Fruit fly (Drosophila melanogaster) whole organism, adult: ENCODE measurements around the gene MED14.

Experiments used
- CG11617 ChIP-seq: fragments of 200-800 bp; sonication (Bioruptor generic); optimal IDR thresholded peaks from 2 replicates; lab custom pipeline; 2017; ENCODE audit warnings: mild to moderate bottlenecking, missing biosample characterization, missing genetic modification reagents, missing genetic modification characterization
- CG12768 ChIP-seq: fragments of 200-800 bp; sonication (Bioruptor generic); optimal IDR thresholded peaks from 2 replicates; lab custom pipeline; 2017; ENCODE audit warnings: missing biosample characterization, missing genetic modification characterization, mild to moderate bottlenecking, moderate library complexity, missing genetic modification reagents
- CG14711 ChIP-seq: fragments of 200-800 bp; sonication (Bioruptor generic); optimal IDR thresholded peaks from 2 replicates; lab custom pipeline; 2018; ENCODE audit warnings: missing biosample characterization, mild to moderate bottlenecking, missing genetic modification characterization, moderate library complexity
- CG1620 ChIP-seq: fragments of 200-800 bp; sonication (Bioruptor generic); optimal IDR thresholded peaks from 2 replicates; lab custom pipeline; 2016; ENCODE audit warnings: missing biosample characterization, missing genetic modification characterization
- CG33017 ChIP-seq: fragments of 200-800 bp; sonication (Bioruptor generic); optimal IDR thresholded peaks from 2 replicates; lab custom pipeline; 2018; ENCODE audit warnings: missing biosample characterization, mild to moderate bottlenecking, missing genetic modification characterization, moderate library complexity
- CG5204 ChIP-seq: fragments of 200-800 bp; sonication (Bioruptor generic); optimal IDR thresholded peaks from 2 replicates; lab custom pipeline; 2016; ENCODE audit warnings: missing biosample characterization, missing genetic modification characterization
- CG7045 ChIP-seq: fragments of 200-800 bp; sonication (Bioruptor generic); optimal IDR thresholded peaks from 2 replicates; lab custom pipeline; 2017; ENCODE audit warnings: missing biosample characterization, mild to moderate bottlenecking, missing genetic modification characterization
- CG7101 ChIP-seq: fragments of 200-800 bp; sonication (Bioruptor generic); optimal IDR thresholded peaks from 2 replicates; lab custom pipeline; 2018; ENCODE audit warnings: missing biosample characterization, mild to moderate bottlenecking, missing genetic modification characterization, moderate library complexity
- Clk ChIP-seq: fragments of 200-800 bp; sonication (Bioruptor generic); optimal IDR thresholded peaks from 2 replicates; lab custom pipeline; 2017; ENCODE audit warnings: missing biosample characterization, missing genetic modification characterization
- Crg-1 ChIP-seq: fragments of 200-800 bp; sonication (Bioruptor generic); optimal IDR thresholded peaks from 2 replicates; lab custom pipeline; 2016; ENCODE audit warnings: missing biosample characterization, missing genetic modification characterization
- Hr96 ChIP-seq: fragments of 200-800 bp; sonication (Bioruptor generic); optimal IDR thresholded peaks from 2 replicates; lab custom pipeline; 2016; ENCODE audit warnings: missing biosample characterization, missing genetic modification characterization
- Mnt ChIP-seq: fragments of 200-800 bp; sonication (Bioruptor generic); optimal IDR thresholded peaks from 2 replicates; lab custom pipeline; 2016; ENCODE audit warnings: missing biosample characterization, mild to moderate bottlenecking, missing genetic modification characterization
- bab1 ChIP-seq: fragments of 200-800 bp; sonication (Bioruptor generic); optimal IDR thresholded peaks from 3 replicates; lab custom pipeline; 2019; ENCODE audit warnings: missing biosample characterization, mild to moderate bottlenecking, missing genetic modification characterization, moderate library complexity
- cic ChIP-seq: fragments of 200-800 bp; sonication (Bioruptor generic); optimal IDR thresholded peaks from 2 replicates; lab custom pipeline; 2017; ENCODE audit warnings: missing biosample characterization, mild to moderate bottlenecking, missing genetic modification characterization, moderate library complexity
- cnc ChIP-seq, 2 experiments: fragments of >200 bp; optimal IDR thresholded peaks; 2 replicates each; lab custom pipeline; 2017
- kay ChIP-seq: fragments of 200-800 bp; sonication (Bioruptor generic); peaks from one replicate; lab custom pipeline; 2016; ENCODE audit warnings: missing biosample characterization, missing genetic modification characterization, borderline replicate concordance
- ovo ChIP-seq: fragments of 200-800 bp; sonication (Bioruptor generic); optimal IDR thresholded peaks from 2 replicates; lab custom pipeline; 2016; ENCODE audit warnings: missing biosample characterization, missing genetic modification characterization
- pad ChIP-seq: fragments of 200-800 bp; sonication (Bioruptor generic); optimal IDR thresholded peaks from 3 replicates; lab custom pipeline; 2017; ENCODE audit warnings: missing biosample characterization, missing genetic modification characterization, mild to moderate bottlenecking, moderate library complexity, missing genetic modification reagents
- tj ChIP-seq: fragments of 200-800 bp; sonication (Bioruptor generic); optimal IDR thresholded peaks from 3 replicates; lab custom pipeline; 2017; ENCODE audit warnings: missing biosample characterization, mild to moderate bottlenecking, missing genetic modification characterization, moderate library complexity
- toe ChIP-seq: fragments of 200-800 bp; sonication (Bioruptor generic); optimal IDR thresholded peaks from 2 replicates; lab custom pipeline; 2016; ENCODE audit warnings: missing biosample characterization, missing genetic modification characterization

Gene MED14

dm6 chr3L:615425-616046 lies 22.5 kb downstream of the MED14 start:
- no peak for TF ChIP-seq CG33017 (tag; lab: Kevin White, UChicago)
- no peak for TF ChIP-seq CG14711 (tag; lab: Kevin White, UChicago)
- peak; percentile 16 for TF ChIP-seq kay (GFP tag; lab: Kevin White, UChicago)

DNA sequence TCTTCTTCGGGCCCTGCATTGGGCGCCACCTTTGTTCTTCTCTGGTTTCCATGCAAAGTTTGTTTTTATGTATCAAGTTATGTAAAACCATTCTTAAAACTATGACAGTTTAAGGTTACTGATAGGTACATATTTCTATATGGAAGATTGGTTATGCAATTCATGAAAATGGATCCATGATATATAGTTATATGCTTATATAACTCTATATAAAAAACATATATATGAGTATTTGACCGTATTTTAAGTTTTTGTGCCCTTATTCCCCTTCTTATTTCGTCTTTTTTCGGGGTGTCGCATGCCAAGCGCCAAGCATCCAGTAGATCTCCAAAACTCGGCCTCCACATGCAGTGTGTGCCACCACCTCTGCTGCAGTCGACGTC lies 23.0 kb downstream of the MED14 start:
- no peak for TF ChIP-seq tj
- no peak for TF ChIP-seq bab1
- no peak for TF ChIP-seq pad (GFP tag; lab: Kevin White, UChicago)
- no peak for TF ChIP-seq toe (GFP tag; lab: Kevin White, UChicago)
- no peak for TF ChIP-seq CG7101
- no peak for TF ChIP-seq CG1620 (GFP tag; lab: Kevin White, UChicago)
- TF ChIP-seq CG7045 (GFP tag; lab: Kevin White, UChicago): no peak
- no peak for TF ChIP-seq cic (GFP tag; lab: Kevin White, UChicago)
- no peak for TF ChIP-seq Mnt (GFP tag; lab: Kevin White, UChicago)
- TF ChIP-seq Hr96 (GFP tag; lab: Kevin White, UChicago): no peak
- no peak for TF ChIP-seq kay (GFP tag; lab: Kevin White, UChicago)
- no peak for TF ChIP-seq Crg-1
- TF ChIP-seq CG11617 (GFP tag; lab: Kevin White, UChicago): no peak
- no peak for TF ChIP-seq CG33017 (tag; lab: Kevin White, UChicago)
- TF ChIP-seq CG5204 (GFP tag; lab: Kevin White, UChicago): no peak
- no peak for TF ChIP-seq ovo (GFP tag; lab: Kevin White, UChicago)
- no peak for TF ChIP-seq CG14711 (tag; lab: Kevin White, UChicago)
- no peak for TF ChIP-seq cnc (optimal IDR thresholded peaks at IDR 0.05; lab: Kevin White, UChicago)

DNA sequence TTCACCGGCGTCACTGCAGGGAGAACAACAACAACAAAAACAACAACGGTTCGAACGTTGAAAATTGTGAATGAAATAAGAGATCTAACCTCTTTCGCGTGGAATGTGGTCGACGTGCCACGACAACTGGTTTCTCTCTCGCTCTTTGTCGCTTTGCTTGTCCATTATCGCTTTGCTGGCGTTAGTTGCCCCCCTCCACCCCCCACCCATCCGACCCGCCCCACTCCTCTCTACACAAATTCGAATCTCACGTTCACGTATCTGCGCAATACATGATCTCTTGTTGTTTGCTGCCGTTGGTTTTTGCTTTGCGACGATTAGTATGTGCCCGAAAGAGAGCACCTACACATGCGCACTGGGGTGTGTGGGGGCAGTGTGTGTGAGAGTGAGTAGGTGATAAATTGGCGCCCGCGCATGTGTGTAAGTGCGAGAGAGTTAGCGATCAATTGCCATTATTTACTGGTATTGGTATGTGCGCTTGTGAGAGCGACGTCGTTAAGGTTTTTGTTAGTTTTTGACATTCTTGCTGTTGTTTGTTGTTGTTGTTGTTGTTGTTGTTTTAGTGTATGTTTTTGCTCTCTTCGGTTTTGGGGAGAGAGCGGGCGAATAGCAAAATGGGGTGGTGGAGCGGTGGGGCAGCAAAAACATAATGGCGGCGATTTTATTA lies 23.6 kb downstream of the MED14 start:
- TF ChIP-seq ovo (GFP tag; lab: Kevin White, UChicago) (peak; percentile 21), pad (GFP tag; lab: Kevin White, UChicago) (peak; percentile 56), tj (peak; percentile 94), cnc (optimal IDR thresholded peaks at IDR 0.05; lab: Kevin White, UChicago) (no peak), CG11617 (GFP tag; lab: Kevin White, UChicago) (peak; percentile 47), cic (GFP tag; lab: Kevin White, UChicago) (peak; percentile 97), Clk (GFP tag; lab: Kevin White, UChicago) (peak; percentile 92), CG5204 (GFP tag; lab: Kevin White, UChicago) (peak; percentile 16), CG7101 (peak; percentile 10), Hr96 (GFP tag; lab: Kevin White, UChicago) (no peak), CG1620 (GFP tag; lab: Kevin White, UChicago) (no peak), CG12768 (GFP tag; lab: Kevin White, UChicago) (peak; percentile 84), kay (GFP tag; lab: Kevin White, UChicago) (peak; percentile 95), CG14711 (tag; lab: Kevin White, UChicago) (peak; percentile 28), toe (GFP tag; lab: Kevin White, UChicago) (no peak), Crg-1 (peak; percentile 46), CG33017 (tag; lab: Kevin White, UChicago) (peak; percentile 11), Mnt (GFP tag; lab: Kevin White, UChicago) (peak; percentile 61), CG7045 (GFP tag; lab: Kevin White, UChicago) (peak; percentile 33), bab1 (peak; percentile 49)

DNA sequence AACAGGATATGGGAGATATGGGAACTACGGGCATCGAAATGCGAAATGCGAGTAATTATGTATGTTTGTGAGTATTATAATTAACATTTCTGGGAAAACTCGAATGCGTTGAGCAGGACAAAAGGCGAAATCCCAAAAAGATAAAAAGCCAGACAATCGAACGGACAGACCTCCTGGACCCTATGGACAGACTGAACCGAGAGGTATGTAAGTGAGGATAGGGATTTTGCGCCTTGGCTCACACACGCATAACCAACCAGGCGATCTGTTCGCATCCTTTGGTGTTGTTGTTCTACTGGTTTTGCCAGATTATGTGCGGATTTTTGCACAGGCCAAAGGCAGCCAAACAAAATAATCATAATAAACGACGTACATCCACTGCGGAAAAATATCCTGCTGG lies 24.9 kb downstream of the MED14 start:
- no peak for TF ChIP-seq CG12768 (GFP tag; lab: Kevin White, UChicago)
- TF ChIP-seq CG11617 (GFP tag; lab: Kevin White, UChicago): no peak
- TF ChIP-seq kay (GFP tag; lab: Kevin White, UChicago): peak; percentile 42
- no peak for TF ChIP-seq CG1620 (GFP tag; lab: Kevin White, UChicago)
- TF ChIP-seq Hr96 (GFP tag; lab: Kevin White, UChicago): no peak
- no peak for TF ChIP-seq CG5204 (GFP tag; lab: Kevin White, UChicago)
- TF ChIP-seq Clk (GFP tag; lab: Kevin White, UChicago): no peak

DNA sequence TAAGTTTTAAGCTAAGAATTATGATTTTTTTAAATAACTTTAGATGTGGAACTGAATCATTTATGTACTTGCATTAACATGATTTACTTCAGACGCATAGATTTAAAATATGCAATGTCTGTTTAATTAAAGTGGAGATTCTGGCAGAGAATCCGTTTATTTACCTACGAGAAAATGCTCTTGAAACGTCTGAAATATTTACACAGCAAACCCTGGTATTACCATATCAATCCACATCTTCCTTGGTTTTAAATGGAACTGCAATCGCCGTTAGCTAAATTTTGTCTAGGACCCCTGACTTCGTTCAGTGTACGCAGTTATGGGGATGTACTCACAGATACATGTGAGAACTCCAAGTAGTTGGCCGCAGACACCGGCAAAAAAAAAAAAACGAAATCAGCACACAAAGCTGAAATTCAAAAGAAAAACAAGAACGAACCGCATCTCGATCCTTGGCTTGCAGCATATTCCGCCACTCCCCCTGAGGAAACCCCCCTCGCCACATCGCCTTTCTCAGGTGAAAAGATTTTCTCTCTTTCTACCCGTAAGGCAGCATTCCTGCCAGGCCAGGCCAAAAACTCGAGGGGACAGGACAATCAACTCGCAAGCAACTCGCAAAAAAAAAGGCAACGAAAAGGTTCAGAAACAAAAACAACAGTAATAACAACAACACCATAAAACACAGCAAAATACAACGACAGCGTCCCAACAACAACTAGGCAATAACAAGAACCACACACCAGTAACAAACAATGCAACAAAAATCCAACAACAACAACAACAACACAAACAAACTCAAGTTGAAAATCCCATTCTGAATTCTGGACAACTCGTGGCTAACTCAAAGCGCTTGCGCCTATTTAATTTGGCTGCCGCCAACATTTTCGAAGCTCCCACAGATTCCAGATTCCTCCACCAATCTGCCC lies 25.6 kb downstream of the MED14 start:
- TF ChIP-seq cic (GFP tag; lab: Kevin White, UChicago): no peak
- no peak for TF ChIP-seq CG11617 (GFP tag; lab: Kevin White, UChicago)
- TF ChIP-seq CG7101: no peak
- no peak for TF ChIP-seq CG14711 (tag; lab: Kevin White, UChicago)
- TF ChIP-seq Hr96 (GFP tag; lab: Kevin White, UChicago): no peak
- TF ChIP-seq CG1620 (GFP tag; lab: Kevin White, UChicago): no peak
- TF ChIP-seq CG33017 (tag; lab: Kevin White, UChicago): no peak
- no peak for TF ChIP-seq Mnt (GFP tag; lab: Kevin White, UChicago)
